Fruit fly (Drosophila melanogaster) whole organism, adult: Measurements from ENCODE around the gene CG1983.

ENCODE experiments used
- CG11617 ChIP-seq: fragments of 200-800 bp; sonication (Bioruptor generic); optimal IDR thresholded peaks from 2 replicates; lab custom pipeline; 2017; ENCODE audit warnings: mild to moderate bottlenecking, missing biosample characterization, missing genetic modification reagents, missing genetic modification characterization
- CG12768 ChIP-seq: fragments of 200-800 bp; sonication (Bioruptor generic); optimal IDR thresholded peaks from 2 replicates; lab custom pipeline; 2017; ENCODE audit warnings: missing biosample characterization, missing genetic modification characterization, mild to moderate bottlenecking, moderate library complexity, missing genetic modification reagents
- CG14711 ChIP-seq: fragments of 200-800 bp; sonication (Bioruptor generic); optimal IDR thresholded peaks from 2 replicates; lab custom pipeline; 2018; ENCODE audit warnings: missing biosample characterization, mild to moderate bottlenecking, missing genetic modification characterization, moderate library complexity
- CG1620 ChIP-seq: fragments of 200-800 bp; sonication (Bioruptor generic); optimal IDR thresholded peaks from 2 replicates; lab custom pipeline; 2016; ENCODE audit warnings: missing biosample characterization, missing genetic modification characterization
- CG5204 ChIP-seq: fragments of 200-800 bp; sonication (Bioruptor generic); optimal IDR thresholded peaks from 2 replicates; lab custom pipeline; 2016; ENCODE audit warnings: missing biosample characterization, missing genetic modification characterization
- CG7045 ChIP-seq: fragments of 200-800 bp; sonication (Bioruptor generic); optimal IDR thresholded peaks from 2 replicates; lab custom pipeline; 2017; ENCODE audit warnings: missing biosample characterization, mild to moderate bottlenecking, missing genetic modification characterization
- CG7101 ChIP-seq: fragments of 200-800 bp; sonication (Bioruptor generic); optimal IDR thresholded peaks from 2 replicates; lab custom pipeline; 2018; ENCODE audit warnings: missing biosample characterization, mild to moderate bottlenecking, missing genetic modification characterization, moderate library complexity
- Hr96 ChIP-seq: fragments of 200-800 bp; sonication (Bioruptor generic); optimal IDR thresholded peaks from 2 replicates; lab custom pipeline; 2016; ENCODE audit warnings: missing biosample characterization, missing genetic modification characterization
- Mnt ChIP-seq: fragments of 200-800 bp; sonication (Bioruptor generic); optimal IDR thresholded peaks from 2 replicates; lab custom pipeline; 2016; ENCODE audit warnings: missing biosample characterization, mild to moderate bottlenecking, missing genetic modification characterization
- cnc ChIP-seq, 2 experiments: fragments of >200 bp; optimal IDR thresholded peaks; 2 replicates each; lab custom pipeline; 2017
- ovo ChIP-seq: fragments of 200-800 bp; sonication (Bioruptor generic); optimal IDR thresholded peaks from 2 replicates; lab custom pipeline; 2016; ENCODE audit warnings: missing biosample characterization, missing genetic modification characterization
- tj ChIP-seq: fragments of 200-800 bp; sonication (Bioruptor generic); optimal IDR thresholded peaks from 3 replicates; lab custom pipeline; 2017; ENCODE audit warnings: missing biosample characterization, mild to moderate bottlenecking, missing genetic modification characterization, moderate library complexity
- toe ChIP-seq: fragments of 200-800 bp; sonication (Bioruptor generic); optimal IDR thresholded peaks from 2 replicates; lab custom pipeline; 2016; ENCODE audit warnings: missing biosample characterization, missing genetic modification characterization

DNA sequence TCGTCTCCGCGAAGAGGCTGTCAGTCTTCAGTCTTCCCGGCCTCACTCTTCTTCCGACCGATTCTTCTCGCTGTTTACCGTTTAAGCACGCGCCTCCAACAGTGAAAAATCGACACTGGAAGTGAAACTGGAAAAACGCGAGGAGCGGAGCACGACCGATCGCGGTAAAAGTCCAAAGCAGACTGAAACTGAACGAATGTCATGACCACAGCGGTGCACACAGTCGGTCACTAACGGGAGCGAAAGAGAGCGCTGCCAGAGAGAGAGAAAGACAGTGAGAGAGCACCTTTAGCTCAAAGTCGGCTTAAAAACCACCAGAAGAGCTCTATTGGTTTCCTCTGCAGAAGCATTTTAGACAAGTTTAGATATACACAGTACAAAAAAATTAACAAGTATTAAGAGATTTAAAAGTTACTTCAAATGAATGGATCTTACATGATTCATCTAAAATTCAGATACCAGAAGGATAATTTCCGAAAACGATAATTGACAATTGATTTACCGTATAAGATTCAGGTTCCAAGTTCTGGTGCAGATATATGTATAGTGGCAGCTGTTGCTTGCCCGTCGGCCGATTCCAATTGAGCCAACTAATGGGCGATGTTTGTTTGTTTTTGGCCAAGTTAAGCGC, 17.1 kb downstream of the CG1983 start, which contains the start of gene CG11498:
- no peak for TF ChIP-seq CG11617 (GFP tag; lab: Kevin White, UChicago)
- no peak for TF ChIP-seq ovo (GFP tag; lab: Kevin White, UChicago)
- no peak for TF ChIP-seq toe (GFP tag; lab: Kevin White, UChicago)
- TF ChIP-seq cnc (optimal IDR thresholded peaks at IDR 0.05; lab: Kevin White, UChicago): no peak
- TF ChIP-seq tj (GFP tag; lab: Kevin White, UChicago): no peak
- TF ChIP-seq CG1620 (GFP tag; lab: Kevin White, UChicago): no peak
- TF ChIP-seq Hr96: no peak
- no peak for TF ChIP-seq CG5204 (GFP tag; lab: Kevin White, UChicago)
- TF ChIP-seq CG7045 (GFP tag; lab: Kevin White, UChicago): no peak
- no peak for TF ChIP-seq CG12768 (GFP tag; lab: Kevin White, UChicago)
- no peak for TF ChIP-seq CG7101 (tag; lab: Kevin White, UChicago)
- TF ChIP-seq CG14711: no peak
- TF ChIP-seq Mnt (GFP tag; lab: Kevin White, UChicago): no peak
